Fruit fly (Drosophila melanogaster) whole organism, embryonic: ENCODE results near the gene ATP8B.

ENCODE experiments used
- Ets97D ChIP-seq: fragments of 200-800 bp; sonication (Bioruptor generic); optimal IDR thresholded peaks from 3 replicates; lab custom pipeline; 2016; ENCODE audit warnings: missing biosample characterization, missing genetic modification characterization
- PHDP ChIP-seq: fragments of 200-800 bp; sonication (Bioruptor generic); optimal IDR thresholded peaks from 3 replicates; lab custom pipeline; 2018; ENCODE audit warnings: missing biosample characterization, mild to moderate bottlenecking, missing genetic modification characterization, moderate library complexity
- btn ChIP-seq: fragments of 200-800 bp; sonication (Bioruptor generic); optimal IDR thresholded peaks from 2 replicates; lab custom pipeline; 2016; ENCODE audit warnings: missing biosample characterization, missing genetic modification characterization
- dmrt99B ChIP-seq: fragments of 200-800 bp; sonication (Bioruptor generic); optimal IDR thresholded peaks from 2 replicates; lab custom pipeline; 2018; ENCODE audit warnings: missing biosample characterization, mild to moderate bottlenecking, missing genetic modification characterization, moderate library complexity
- ewg ChIP-seq: fragments of 200-800 bp; sonication (Bioruptor generic); optimal IDR thresholded peaks from 3 replicates; lab custom pipeline; 2017; ENCODE audit warnings: mild to moderate bottlenecking, missing biosample characterization, missing genetic modification reagents, missing genetic modification characterization
- pfk ChIP-seq: fragments of 200-800 bp; sonication (Bioruptor generic); optimal IDR thresholded peaks from 2 replicates; lab custom pipeline; 2018; ENCODE audit warnings: missing biosample characterization, mild to moderate bottlenecking, missing genetic modification characterization, moderate library complexity
- scrt ChIP-seq: fragments of 200-800 bp; sonication (Bioruptor generic); optimal IDR thresholded peaks from 2 replicates; lab custom pipeline; 2018; ENCODE audit warnings: missing biosample characterization, mild to moderate bottlenecking, missing genetic modification characterization, moderate library complexity
- stwl ChIP-seq: fragments of 200-800 bp; sonication (Bioruptor generic); optimal IDR thresholded peaks from 3 replicates; lab custom pipeline; 2018; ENCODE audit warnings: missing biosample characterization, mild to moderate bottlenecking, missing genetic modification characterization, moderate library complexity

Gene ATP8B

dm6 chr3R:12031657-12032056 is 58.8 kb downstream of the ATP8B start, which contains the start of the genes CG31358, CG42504 and CG42505:
TSS of gene CG31358 (minus strand) at chr3R:12031757.
TSS of gene CG42504 (minus strand) at chr3R:12031757.
TSS of gene CG42505 (minus strand) at chr3R:12031757.
- no peak for TF ChIP-seq dmrt99B (tag; lab: Kevin White, UChicago)

dm6 chr3R:12020987-12021386 is 69.4 kb downstream of the ATP8B start:
- TF ChIP-seq stwl (tag; lab: Kevin White, UChicago) = peak; percentile 16
- TF ChIP-seq PHDP = no peak
- peak; percentile 97 for TF ChIP-seq scrt (GFP tag; lab: Kevin White, UChicago)
- peak; percentile 58 for TF ChIP-seq ewg (GFP tag; lab: Kevin White, UChicago)
- TF ChIP-seq Ets97D (GFP tag; lab: Kevin White, UChicago) = no peak
- TF ChIP-seq pfk (GFP tag; lab: Kevin White, UChicago) = peak; percentile 90
- no peak for TF ChIP-seq btn
